Fruit fly (Drosophila melanogaster) whole organism, prepupa: Measurements from ENCODE around the gene CG46397.

Experiments
- Blimp-1 ChIP-seq: fragments of 200-800 bp; sonication (Bioruptor generic); optimal IDR thresholded peaks from 3 replicates; lab custom pipeline; 2017; ENCODE audit warnings: missing biosample characterization, missing genetic modification characterization, mild to moderate bottlenecking, moderate library complexity, missing genetic modification reagents
- CG10631 ChIP-seq: fragments of 200-800 bp; sonication (Bioruptor generic); optimal IDR thresholded peaks from 2 replicates; lab custom pipeline; 2016; ENCODE audit warnings: missing biosample characterization, missing genetic modification characterization
- CG11294 ChIP-seq: fragments of 200-800 bp; sonication (Bioruptor generic); IDR thresholded peaks from 2 replicates; pipeline ENCODE4 v1.3.6; 2022; ENCODE audit warnings: missing biosample characterization, missing genetic modification characterization
- CG11902 ChIP-seq: fragments of 200-800 bp; sonication (Bioruptor generic); optimal IDR thresholded peaks from 3 replicates; lab custom pipeline; 2016; ENCODE audit warnings: missing biosample characterization, missing genetic modification characterization
- CG15336 ChIP-seq: fragments of 200-800 bp; sonication (Bioruptor generic); IDR thresholded peaks from 2 replicates; pipeline ENCODE4 v1.3.6; 2022; ENCODE audit warnings: missing biosample characterization, missing genetic modification characterization
- CG1621 ChIP-seq: fragments of 200-800 bp; sonication (Bioruptor generic); optimal IDR thresholded peaks from 3 replicates; lab custom pipeline; 2018; ENCODE audit warnings: missing biosample characterization, mild to moderate bottlenecking, missing genetic modification characterization
- CG16779 ChIP-seq: fragments of 200-800 bp; sonication (Bioruptor generic); optimal IDR thresholded peaks from 3 replicates; lab custom pipeline; 2017; ENCODE audit warnings: missing biosample characterization, mild to moderate bottlenecking, missing genetic modification characterization
- CG3032 ChIP-seq: fragments of 200-800 bp; optimal IDR thresholded peaks from 2 replicates; lab custom pipeline; 2019; ENCODE audit warnings: missing biosample characterization, mild to moderate bottlenecking, missing genetic modification characterization, moderate library complexity
- CG34406 ChIP-seq: fragments of 200-800 bp; sonication (Bioruptor generic); optimal IDR thresholded peaks from 3 replicates; lab custom pipeline; 2016; ENCODE audit warnings: missing biosample characterization, missing genetic modification characterization
- CG3919 ChIP-seq: fragments of 200-800 bp; sonication (Bioruptor generic); optimal IDR thresholded peaks from 3 replicates; lab custom pipeline; 2016; ENCODE audit warnings: missing biosample characterization, missing genetic modification characterization
- CG4318 ChIP-seq: fragments of 200-800 bp; sonication (Bioruptor generic); optimal IDR thresholded peaks from 3 replicates; lab custom pipeline; 2017; ENCODE audit warnings: missing biosample characterization, mild to moderate bottlenecking, missing genetic modification characterization
- CG6163 ChIP-seq: fragments of 200-800 bp; sonication (Bioruptor generic); IDR thresholded peaks from 3 replicates; pipeline ENCODE4 v1.3.6; 2022; ENCODE audit warnings: missing biosample characterization, missing genetic modification characterization
- CG6276 ChIP-seq: fragments of 200-800 bp; sonication (Bioruptor generic); optimal IDR thresholded peaks from 2 replicates; lab custom pipeline; 2017; ENCODE audit warnings: missing biosample characterization, mild to moderate bottlenecking, missing genetic modification characterization
- CG6792 ChIP-seq: fragments of 200-800 bp; sonication (Bioruptor generic); optimal IDR thresholded peaks from 3 replicates; lab custom pipeline; 2016; ENCODE audit warnings: missing biosample characterization, missing genetic modification characterization
- CG6854 ChIP-seq: fragments of 200-800 bp; sonication (Bioruptor generic); optimal IDR thresholded peaks from 2 replicates; lab custom pipeline; 2017; ENCODE audit warnings: missing biosample characterization, mild to moderate bottlenecking, missing genetic modification characterization
- CG7368 ChIP-seq: fragments of 200-800 bp; sonication (Bioruptor generic); optimal IDR thresholded peaks from 3 replicates; lab custom pipeline; 2016; ENCODE audit warnings: missing biosample characterization, missing genetic modification characterization
- CG8319 ChIP-seq: fragments of 200-800 bp; sonication (Bioruptor generic); optimal IDR thresholded peaks from 3 replicates; lab custom pipeline; 2016; ENCODE audit warnings: missing biosample characterization, missing genetic modification characterization
- CG8632 ChIP-seq: fragments of 200-800 bp; sonication (Bioruptor generic); optimal IDR thresholded peaks from 3 replicates; lab custom pipeline; 2016; ENCODE audit warnings: missing biosample characterization, missing genetic modification characterization
- Eip75B ChIP-seq: fragments of 200-800 bp; sonication (Bioruptor generic); optimal IDR thresholded peaks from 3 replicates; lab custom pipeline; 2016; ENCODE audit warnings: missing biosample characterization, missing genetic modification characterization
- Eip78C ChIP-seq: fragments of 200-800 bp; sonication (Bioruptor generic); peaks from one replicate; lab custom pipeline; 2016; ENCODE audit warnings: missing biosample characterization, missing genetic modification characterization
- Eip93F ChIP-seq: fragments of 200-800 bp; sonication (Bioruptor generic); optimal IDR thresholded peaks from 2 replicates; lab custom pipeline; 2016; ENCODE audit warnings: missing biosample characterization, mild to moderate bottlenecking, missing genetic modification characterization
- Ets21C ChIP-seq: fragments of 200-800 bp; sonication (Bioruptor generic); optimal IDR thresholded peaks from 3 replicates; lab custom pipeline; 2016; ENCODE audit warnings: missing biosample characterization, missing genetic modification characterization
- Ets96B ChIP-seq: fragments of 200-800 bp; optimal IDR thresholded peaks from 2 replicates; lab custom pipeline; 2019; ENCODE audit warnings: missing biosample characterization, mild to moderate bottlenecking, missing genetic modification characterization, moderate library complexity
- Gug ChIP-seq: fragments of 200-800 bp; sonication (Bioruptor generic); IDR thresholded peaks from 2 replicates; pipeline ENCODE4 v1.3.6; 2022; ENCODE audit warnings: missing biosample characterization, missing genetic modification characterization
- Hr38 ChIP-seq: sonication (Bioruptor generic); optimal IDR thresholded peaks from 2 replicates; lab custom pipeline; 2016; ENCODE audit warnings: missing biosample characterization, missing genetic modification characterization
- Hr39 ChIP-seq: fragments of 200-800 bp; sonication (Bioruptor generic); optimal IDR thresholded peaks from 2 replicates; lab custom pipeline; 2016; ENCODE audit warnings: missing biosample characterization, missing genetic modification characterization
- Hr4 ChIP-seq: fragments of 200-800 bp; sonication (Bioruptor generic); optimal IDR thresholded peaks from 3 replicates; lab custom pipeline; 2016; ENCODE audit warnings: missing biosample characterization, missing genetic modification characterization
- Lpt ChIP-seq: fragments of 200-800 bp; sonication (Bioruptor generic); optimal IDR thresholded peaks from 3 replicates; lab custom pipeline; 2016; ENCODE audit warnings: missing biosample characterization, missing genetic modification characterization
- Smox ChIP-seq: fragments of 200-800 bp; sonication (Bioruptor generic); optimal IDR thresholded peaks from 3 replicates; lab custom pipeline; 2016; ENCODE audit warnings: missing biosample characterization, missing genetic modification characterization
- Sox102F ChIP-seq: fragments of 200-800 bp; sonication (Bioruptor generic); optimal IDR thresholded peaks from 2 replicates; lab custom pipeline; 2016; ENCODE audit warnings: missing biosample characterization, mild to moderate bottlenecking, missing genetic modification characterization
- Sox15 ChIP-seq: fragments of 200-800 bp; sonication (Bioruptor generic); optimal IDR thresholded peaks from 3 replicates; lab custom pipeline; 2016; ENCODE audit warnings: missing biosample characterization, missing genetic modification characterization
- achi ChIP-seq: fragments of 200-800 bp; sonication (Bioruptor generic); optimal IDR thresholded peaks from 3 replicates; lab custom pipeline; 2016; ENCODE audit warnings: missing biosample characterization, missing genetic modification characterization
- acj6 ChIP-seq: fragments of 200-800 bp; sonication (Bioruptor generic); optimal IDR thresholded peaks from 3 replicates; lab custom pipeline; 2016; ENCODE audit warnings: missing biosample characterization, missing genetic modification characterization
- dac ChIP-seq: fragments of 200-800 bp; sonication (Bioruptor generic); optimal IDR thresholded peaks from 2 replicates; lab custom pipeline; 2017; ENCODE audit warnings: missing biosample characterization, mild to moderate bottlenecking, missing genetic modification characterization
- fd85E ChIP-seq: fragments of 200-800 bp; sonication (Bioruptor generic); optimal IDR thresholded peaks from 3 replicates; lab custom pipeline; 2016; ENCODE audit warnings: missing biosample characterization, missing genetic modification characterization
- fkh ChIP-seq: fragments of 200-800 bp; sonication (Bioruptor generic); optimal IDR thresholded peaks from 3 replicates; lab custom pipeline; 2017; ENCODE audit warnings: missing biosample characterization, mild to moderate bottlenecking, missing genetic modification characterization, moderate library complexity
- lz ChIP-seq: fragments of 200-800 bp; sonication (Bioruptor generic); optimal IDR thresholded peaks from 3 replicates; lab custom pipeline; 2016; ENCODE audit warnings: missing biosample characterization, missing genetic modification characterization
- net ChIP-seq: fragments of 200-800 bp; sonication (Bioruptor generic); optimal IDR thresholded peaks from 3 replicates; lab custom pipeline; 2016; ENCODE audit warnings: missing biosample characterization, missing genetic modification characterization
- topi ChIP-seq: fragments of 200-800 bp; sonication (Bioruptor generic); optimal IDR thresholded peaks from 3 replicates; lab custom pipeline; 2016; ENCODE audit warnings: missing biosample characterization, missing genetic modification characterization
- vri ChIP-seq: fragments of 200-800 bp; sonication (Bioruptor generic); optimal IDR thresholded peaks from 3 replicates; lab custom pipeline; 2016; ENCODE audit warnings: missing biosample characterization, mild to moderate bottlenecking, missing genetic modification characterization

CG46397 gene

dm6 chr2L:8952194-8953037, 5.3 kb downstream of the CG46397 start (continued):
- TF ChIP-seq Blimp-1 (GFP tag; lab: Kevin White, UChicago) (peak; percentile 31), CG8319 (GFP tag; lab: Kevin White, UChicago) (peak; percentile 36), CG8632 (GFP tag; lab: Kevin White, UChicago) (peak; percentile 55), Lpt (GFP tag; lab: Kevin White, UChicago) (peak; percentile 40), CG11902 (GFP tag; lab: Kevin White, UChicago) (peak; percentile 6), Hr39 (GFP tag; lab: Kevin White, UChicago) (peak; percentile 66), Eip78C (GFP tag; lab: Kevin White, UChicago) (peak; percentile 83), Eip75B (GFP tag; lab: Kevin White, UChicago) (peak; percentile 18), CG10631 (peak; percentile 71), CG16779 (tag; lab: Kevin White, UChicago) (no peak), Gug (GFP tag; lab: Robert Waterston, UW) (peak; percentile 65), CG11294 (GFP tag; lab: Robert Waterston, UW) (peak; percentile 49; the same call in 1 of the 2 replicates), Sox102F (GFP tag; lab: Kevin White, UChicago) (peak; percentile 77), Smox (GFP tag; lab: Kevin White, UChicago) (peak; percentile 55), Hr38 (GFP tag; lab: Kevin White, UChicago) (no peak), lz (GFP tag; lab: Kevin White, UChicago) (peak; percentile 56), Ets21C (peak; percentile 54), CG3032 (tag; lab: Kevin White, UChicago) (peak; percentile 13), dac (GFP tag; lab: Kevin White, UChicago) (no peak), acj6 (GFP tag; lab: Kevin White, UChicago) (peak; percentile 53), Eip93F (peak; percentile 32), vri (GFP tag; lab: Kevin White, UChicago) (peak; percentile 80), fd85E (GFP tag; lab: Kevin White, UChicago) (peak; percentile 40), CG15336 (GFP tag; lab: Robert Waterston, UW) (peak; percentile 65), CG6792 (peak; percentile 67), CG6854 (GFP tag; lab: Kevin White, UChicago) (no peak), CG6276 (GFP tag; lab: Kevin White, UChicago) (peak; percentile 25), Ets96B (no peak), CG4318 (GFP tag; lab: Kevin White, UChicago) (no peak), CG1621 (no peak), CG34406 (GFP tag; lab: Kevin White, UChicago) (peak; percentile 37), CG7368 (GFP tag; lab: Kevin White, UChicago) (peak; percentile 31), CG6163 (peak; percentile 76), net (GFP tag; lab: Kevin White, UChicago) (peak; percentile 50), achi (GFP tag; lab: Kevin White, UChicago) (peak; percentile 61), CG3919 (peak; percentile 61), Sox15 (peak; percentile 35), topi (GFP tag; lab: Kevin White, UChicago) (peak; percentile 49)

dm6 chr2L:8955597-8956335, 8.7 kb downstream of the CG46397 start:
- TF ChIP-seq fkh (GFP tag; lab: Kevin White, UChicago): peak; percentile 66
- no peak for TF ChIP-seq Hr4
